Worm (Caenorhabditis elegans): ENCODE measurements around the gene tbc-16.

DNA sequence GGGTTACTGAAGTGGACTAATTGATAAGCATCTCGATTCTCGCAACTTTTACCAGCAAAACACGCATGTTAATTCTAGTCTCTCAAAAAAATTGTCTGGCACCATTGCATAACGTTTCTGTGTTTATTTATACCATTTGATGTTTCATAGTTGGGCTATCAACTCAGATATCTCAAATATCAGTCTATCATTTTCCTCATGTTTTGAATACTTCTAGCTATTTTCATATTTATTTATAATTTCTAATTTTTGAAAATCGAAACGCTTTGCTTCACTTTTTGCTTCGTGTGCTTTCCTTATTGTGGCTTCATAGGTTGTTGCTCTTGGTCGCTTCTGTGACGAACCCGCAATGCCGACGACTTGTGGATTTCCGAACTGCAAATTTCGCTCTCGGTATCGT, 34.7 kb upstream of the tbc-16 start, which contains the start of gene ctbp-1:
- no peak for TF ChIP-seq flt-1 (GFP tag; IDR thresholded peaks at IDR 0.05)
- no peak for TF ChIP-seq ama-1 (optimal IDR thresholded peaks at IDR 0.05)
- TF ChIP-seq hmg-4 (GFP tag; optimal IDR thresholded peaks at IDR 0.05), result no peak

Data from whole organism, early embryonic.